Fruit fly (Drosophila melanogaster) whole organism, adult: ENCODE results near the gene Dnaaf5.

Experiments used
- CG11617 ChIP-seq: fragments of 200-800 bp; sonication (Bioruptor generic); optimal IDR thresholded peaks from 2 replicates; lab custom pipeline; 2017; ENCODE audit warnings: mild to moderate bottlenecking, missing biosample characterization, missing genetic modification reagents, missing genetic modification characterization
- CG12768 ChIP-seq: fragments of 200-800 bp; sonication (Bioruptor generic); optimal IDR thresholded peaks from 2 replicates; lab custom pipeline; 2017; ENCODE audit warnings: missing biosample characterization, missing genetic modification characterization, mild to moderate bottlenecking, moderate library complexity, missing genetic modification reagents
- CG14711 ChIP-seq: fragments of 200-800 bp; sonication (Bioruptor generic); optimal IDR thresholded peaks from 2 replicates; lab custom pipeline; 2018; ENCODE audit warnings: missing biosample characterization, mild to moderate bottlenecking, missing genetic modification characterization, moderate library complexity
- CG1620 ChIP-seq: fragments of 200-800 bp; sonication (Bioruptor generic); optimal IDR thresholded peaks from 2 replicates; lab custom pipeline; 2016; ENCODE audit warnings: missing biosample characterization, missing genetic modification characterization
- CG33017 ChIP-seq: fragments of 200-800 bp; sonication (Bioruptor generic); optimal IDR thresholded peaks from 2 replicates; lab custom pipeline; 2018; ENCODE audit warnings: missing biosample characterization, mild to moderate bottlenecking, missing genetic modification characterization, moderate library complexity
- CG5204 ChIP-seq: fragments of 200-800 bp; sonication (Bioruptor generic); optimal IDR thresholded peaks from 2 replicates; lab custom pipeline; 2016; ENCODE audit warnings: missing biosample characterization, missing genetic modification characterization
- CG7045 ChIP-seq: fragments of 200-800 bp; sonication (Bioruptor generic); optimal IDR thresholded peaks from 2 replicates; lab custom pipeline; 2017; ENCODE audit warnings: missing biosample characterization, mild to moderate bottlenecking, missing genetic modification characterization
- CG7101 ChIP-seq: fragments of 200-800 bp; sonication (Bioruptor generic); optimal IDR thresholded peaks from 2 replicates; lab custom pipeline; 2018; ENCODE audit warnings: missing biosample characterization, mild to moderate bottlenecking, missing genetic modification characterization, moderate library complexity
- Clk ChIP-seq: fragments of 200-800 bp; sonication (Bioruptor generic); optimal IDR thresholded peaks from 2 replicates; lab custom pipeline; 2017; ENCODE audit warnings: missing biosample characterization, missing genetic modification characterization
- Crg-1 ChIP-seq: fragments of 200-800 bp; sonication (Bioruptor generic); optimal IDR thresholded peaks from 2 replicates; lab custom pipeline; 2016; ENCODE audit warnings: missing biosample characterization, missing genetic modification characterization
- Hr96 ChIP-seq: fragments of 200-800 bp; sonication (Bioruptor generic); optimal IDR thresholded peaks from 2 replicates; lab custom pipeline; 2016; ENCODE audit warnings: missing biosample characterization, missing genetic modification characterization
- Mnt ChIP-seq: fragments of 200-800 bp; sonication (Bioruptor generic); optimal IDR thresholded peaks from 2 replicates; lab custom pipeline; 2016; ENCODE audit warnings: missing biosample characterization, mild to moderate bottlenecking, missing genetic modification characterization
- bab1 ChIP-seq: fragments of 200-800 bp; sonication (Bioruptor generic); optimal IDR thresholded peaks from 3 replicates; lab custom pipeline; 2019; ENCODE audit warnings: missing biosample characterization, mild to moderate bottlenecking, missing genetic modification characterization, moderate library complexity
- cic ChIP-seq: fragments of 200-800 bp; sonication (Bioruptor generic); optimal IDR thresholded peaks from 2 replicates; lab custom pipeline; 2017; ENCODE audit warnings: missing biosample characterization, mild to moderate bottlenecking, missing genetic modification characterization, moderate library complexity
- cnc ChIP-seq, 2 experiments: fragments of >200 bp; optimal IDR thresholded peaks; 2 replicates each; lab custom pipeline; 2017
- kay ChIP-seq: fragments of 200-800 bp; sonication (Bioruptor generic); peaks from one replicate; lab custom pipeline; 2016; ENCODE audit warnings: missing biosample characterization, missing genetic modification characterization, borderline replicate concordance
- ovo ChIP-seq: fragments of 200-800 bp; sonication (Bioruptor generic); optimal IDR thresholded peaks from 2 replicates; lab custom pipeline; 2016; ENCODE audit warnings: missing biosample characterization, missing genetic modification characterization
- pad ChIP-seq: fragments of 200-800 bp; sonication (Bioruptor generic); optimal IDR thresholded peaks from 3 replicates; lab custom pipeline; 2017; ENCODE audit warnings: missing biosample characterization, missing genetic modification characterization, mild to moderate bottlenecking, moderate library complexity, missing genetic modification reagents
- tj ChIP-seq: fragments of 200-800 bp; sonication (Bioruptor generic); optimal IDR thresholded peaks from 3 replicates; lab custom pipeline; 2017; ENCODE audit warnings: missing biosample characterization, mild to moderate bottlenecking, missing genetic modification characterization, moderate library complexity
- toe ChIP-seq: fragments of 200-800 bp; sonication (Bioruptor generic); optimal IDR thresholded peaks from 2 replicates; lab custom pipeline; 2016; ENCODE audit warnings: missing biosample characterization, missing genetic modification characterization

Gene Dnaaf5

DNA sequence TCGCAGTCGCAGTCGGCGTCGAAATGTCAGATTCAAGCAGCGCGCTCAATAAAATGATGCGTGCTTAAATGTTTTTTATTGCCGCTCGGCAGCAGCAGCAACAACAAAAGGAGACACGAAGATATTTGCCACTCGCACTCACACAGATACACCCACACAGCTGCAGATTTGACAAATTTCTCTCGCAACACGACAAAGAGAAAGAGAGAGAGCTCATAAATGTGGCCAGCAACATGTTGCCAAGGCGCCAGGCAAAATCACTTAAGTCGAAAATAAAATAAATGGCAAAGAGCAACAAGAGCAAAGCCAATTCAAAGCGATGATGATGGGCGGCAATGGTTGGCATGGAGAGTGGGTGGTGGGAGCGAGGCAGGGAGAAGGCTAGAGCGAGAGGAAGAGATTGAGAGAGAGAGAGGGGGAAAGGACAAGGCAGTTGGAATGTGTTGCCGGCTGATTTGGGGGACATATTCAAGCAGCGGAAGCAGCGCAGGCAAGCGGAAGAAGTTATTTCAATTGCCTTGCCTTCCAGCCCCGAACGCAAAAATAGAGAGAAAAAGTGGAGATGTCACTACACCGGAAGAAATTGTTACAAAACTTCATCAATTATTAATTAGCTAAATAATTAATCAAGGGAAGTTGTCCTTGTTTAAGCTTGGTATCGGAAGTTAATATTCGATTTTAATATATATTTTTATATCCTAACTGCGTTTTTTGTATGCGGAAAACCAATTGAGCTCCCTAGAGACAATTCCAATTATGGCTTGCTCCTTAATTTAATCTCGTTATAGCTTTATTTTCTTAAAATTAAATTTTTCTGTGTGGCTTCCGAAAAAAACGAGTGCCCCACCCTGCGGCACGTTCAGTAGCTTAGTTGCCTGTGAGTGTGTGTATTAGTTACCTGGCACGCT, 14.5 kb downstream of the Dnaaf5 start:
- TF ChIP-seq bab1 (GFP tag; lab: Kevin White, UChicago) (peak; percentile 3), CG1620 (GFP tag; lab: Kevin White, UChicago) (no peak), CG7045 (GFP tag; lab: Kevin White, UChicago) (no peak), CG33017 (no peak), tj (GFP tag; lab: Kevin White, UChicago) (peak; percentile 27), kay (GFP tag; lab: Kevin White, UChicago) (peak; percentile 46), CG11617 (GFP tag; lab: Kevin White, UChicago) (no peak)

DNA sequence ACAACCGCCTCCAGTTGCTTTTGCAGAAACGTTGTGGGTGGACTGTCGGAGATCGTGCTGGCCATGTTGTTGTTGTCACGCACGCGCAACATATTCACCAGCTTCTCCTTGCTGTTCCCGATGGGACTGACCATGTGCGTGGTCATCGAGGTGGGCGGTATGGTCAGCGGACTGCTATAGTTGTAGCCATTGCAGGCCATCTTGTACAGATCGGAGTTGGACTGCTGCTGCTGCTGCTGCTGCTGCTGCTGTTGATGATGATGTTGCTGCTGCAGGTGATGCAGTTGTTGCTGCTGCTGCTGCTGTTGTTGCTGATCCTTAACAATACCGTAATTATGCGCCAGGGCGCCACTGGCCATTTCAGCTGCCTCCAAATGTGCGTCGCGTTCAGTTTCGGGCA, 16.8 kb downstream of the Dnaaf5 start:
- no peak for TF ChIP-seq cic (GFP tag; lab: Kevin White, UChicago)
- TF ChIP-seq CG7101 = no peak
- TF ChIP-seq cnc (optimal IDR thresholded peaks at IDR 0.05; lab: Kevin White, UChicago) = no peak
- TF ChIP-seq CG14711 (tag; lab: Kevin White, UChicago) = no peak
- no peak for TF ChIP-seq CG5204 (GFP tag; lab: Kevin White, UChicago)
- TF ChIP-seq ovo (GFP tag; lab: Kevin White, UChicago) = no peak
- TF ChIP-seq pad (GFP tag; lab: Kevin White, UChicago) = no peak
- no peak for TF ChIP-seq tj (GFP tag; lab: Kevin White, UChicago)
- no peak for TF ChIP-seq CG33017
- no peak for TF ChIP-seq kay (GFP tag; lab: Kevin White, UChicago)
- TF ChIP-seq Clk (GFP tag; lab: Kevin White, UChicago) = no peak
- no peak for TF ChIP-seq Hr96 (GFP tag; lab: Kevin White, UChicago)
- no peak for TF ChIP-seq bab1 (GFP tag; lab: Kevin White, UChicago)
- TF ChIP-seq Crg-1 = no peak
- TF ChIP-seq toe (GFP tag; lab: Kevin White, UChicago) = no peak
- no peak for TF ChIP-seq CG12768 (GFP tag; lab: Kevin White, UChicago)
- TF ChIP-seq CG7045 (GFP tag; lab: Kevin White, UChicago) = no peak
- TF ChIP-seq CG11617 (GFP tag; lab: Kevin White, UChicago) = no peak
- no peak for TF ChIP-seq CG1620 (GFP tag; lab: Kevin White, UChicago)
- no peak for TF ChIP-seq Mnt (GFP tag; lab: Kevin White, UChicago)

DNA sequence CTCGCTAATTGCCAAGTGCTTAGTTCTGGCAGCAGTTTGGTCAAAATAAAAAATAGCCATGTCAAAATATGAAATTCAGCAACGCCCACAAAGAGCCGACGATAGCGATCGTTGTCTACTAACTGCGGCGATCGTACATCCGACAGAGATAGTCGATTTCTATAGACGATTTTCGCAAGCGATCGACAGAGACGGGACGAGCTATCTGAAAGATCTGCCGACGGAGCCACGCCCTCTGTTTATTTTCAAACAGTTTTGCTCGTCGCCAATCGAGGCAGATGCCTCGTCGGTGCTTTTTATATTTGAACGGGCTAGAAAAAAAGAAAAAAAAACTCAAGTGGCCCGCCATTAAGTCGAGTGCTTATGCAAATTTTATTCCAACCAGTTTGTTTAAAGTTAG, 26.1 kb downstream of the Dnaaf5 start:
- TF ChIP-seq tj (GFP tag; lab: Kevin White, UChicago) = peak; percentile 49
- no peak for TF ChIP-seq ovo (GFP tag; lab: Kevin White, UChicago)

DNA sequence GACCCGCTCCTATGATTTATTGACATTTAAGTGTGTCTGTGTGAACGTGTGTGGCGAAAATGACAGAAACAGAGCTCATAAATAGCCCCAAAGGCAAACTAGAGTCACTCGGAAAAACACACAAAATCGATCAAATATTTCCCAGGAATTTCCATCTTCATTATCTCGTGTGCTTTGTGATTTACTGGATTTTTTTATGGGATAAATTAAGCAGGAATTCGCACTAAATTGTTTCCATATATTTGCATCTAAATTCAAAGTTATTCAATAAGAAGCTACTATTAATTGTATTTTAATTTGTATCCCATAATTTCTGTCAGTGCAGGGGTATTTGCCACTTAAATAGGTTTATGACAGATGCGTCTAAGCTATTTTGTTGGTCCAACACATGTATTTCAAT, 28.9 kb downstream of the Dnaaf5 start:
- TF ChIP-seq CG33017 = no peak
- TF ChIP-seq Clk (GFP tag; lab: Kevin White, UChicago) = no peak
- TF ChIP-seq CG7045 (GFP tag; lab: Kevin White, UChicago) = no peak

DNA sequence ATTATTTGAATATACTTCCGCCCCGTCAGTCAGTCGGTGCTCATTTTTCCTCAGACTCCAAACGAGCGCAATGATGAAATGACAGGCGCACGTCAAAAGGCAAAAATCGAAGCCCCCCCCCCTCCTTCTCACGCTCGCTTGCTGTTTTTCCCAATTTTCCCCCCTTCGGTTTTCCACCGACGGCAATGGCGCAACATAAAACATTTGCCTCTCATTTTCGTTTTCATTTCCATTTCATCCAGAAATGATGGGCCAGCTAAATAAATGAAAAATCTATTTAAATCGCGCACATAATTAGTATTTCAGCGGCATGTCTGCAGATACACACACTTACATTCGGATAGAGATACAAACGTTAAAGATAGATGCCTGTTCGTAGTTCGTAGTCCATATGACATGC, 30.1 kb downstream of the Dnaaf5 start:
- TF ChIP-seq Hr96 (GFP tag; lab: Kevin White, UChicago) (no peak), Crg-1 (no peak)

DNA sequence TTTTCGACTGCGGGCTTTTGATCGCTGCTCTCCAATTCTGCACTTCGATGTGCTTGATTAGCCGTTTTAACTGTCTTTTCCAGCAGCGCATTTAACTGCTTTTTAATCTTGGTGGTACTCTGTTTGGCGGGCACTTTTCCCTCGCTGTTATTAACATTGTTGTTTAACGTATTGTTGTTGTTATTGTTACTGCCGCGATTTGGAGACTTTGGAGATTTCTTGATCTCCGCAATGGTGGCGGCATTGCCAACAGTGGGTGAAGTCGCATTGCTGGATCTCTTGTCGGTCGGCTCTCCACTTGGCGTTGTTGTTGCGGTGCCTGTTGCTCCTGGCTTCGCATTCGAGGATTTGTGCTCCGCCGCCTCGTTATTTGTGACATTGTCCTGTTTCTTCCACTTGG, 30.9 kb downstream of the Dnaaf5 start:
- TF ChIP-seq tj (GFP tag; lab: Kevin White, UChicago) (no peak), bab1 (GFP tag; lab: Kevin White, UChicago) (no peak), CG33017 (no peak), CG11617 (GFP tag; lab: Kevin White, UChicago) (no peak), CG5204 (GFP tag; lab: Kevin White, UChicago) (no peak), CG1620 (GFP tag; lab: Kevin White, UChicago) (no peak), CG12768 (GFP tag; lab: Kevin White, UChicago) (no peak), CG7045 (GFP tag; lab: Kevin White, UChicago) (no peak), cic (GFP tag; lab: Kevin White, UChicago) (no peak), CG14711 (tag; lab: Kevin White, UChicago) (no peak)

DNA sequence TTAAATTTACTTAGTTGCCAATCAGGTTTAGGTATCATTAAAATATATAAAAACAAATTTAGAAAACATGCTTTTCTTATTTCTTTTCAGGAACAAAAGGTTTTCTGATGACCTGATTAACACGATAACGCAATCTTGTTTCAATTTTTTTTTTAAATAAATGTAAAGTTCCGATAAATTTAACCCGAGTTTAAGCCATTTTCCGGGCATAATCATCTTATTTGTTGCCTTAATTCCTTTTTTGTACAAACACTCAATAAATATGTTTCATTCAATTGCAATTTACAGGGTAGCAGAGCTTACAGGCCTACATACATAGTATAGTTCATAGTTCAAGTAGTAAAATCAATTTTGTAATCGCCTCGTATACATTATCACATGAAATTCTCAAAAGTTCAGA, 32.0 kb downstream of the Dnaaf5 start:
- TF ChIP-seq ovo (GFP tag; lab: Kevin White, UChicago) = no peak
- peak; percentile 56 for TF ChIP-seq kay (GFP tag; lab: Kevin White, UChicago)
